Fruit fly (Drosophila melanogaster) S2 (cell line): ENCODE data around the gene Ltn1.

ENCODE experiments used
- CG8478 ChIP-seq: fragments of >200 bp; optimal IDR thresholded peaks from 2 replicates; lab custom pipeline; 2018
- CTCF ChIP-seq, 2 experiments: fragments of >200 bp; optimal IDR thresholded peaks; 2 replicates each; lab custom pipeline; 2018

Gene Ltn1

dm6 chr3L:19528547-19528946, 23.5 kb downstream of the Ltn1 start:
- TF ChIP-seq CTCF (optimal IDR thresholded peaks at IDR 0.05; lab: Kevin White, UChicago) (no peak), CG8478 (lab: Kevin White, UChicago) (no peak)

- no peak for TF ChIP-seq CTCF (optimal IDR thresholded peaks at IDR 0.05; lab: Kevin White, UChicago)
- no peak for TF ChIP-seq CG8478 (lab: Kevin White, UChicago)
Measured at dm6 chr3L:19525736-19526135, 26.4 kb downstream of the Ltn1 start.

dm6 chr3L:19524690-19525089, 27.4 kb downstream of the Ltn1 start:
- no peak for TF ChIP-seq CTCF (optimal IDR thresholded peaks at IDR 0.05; lab: Kevin White, UChicago)
- no peak for TF ChIP-seq CG8478 (lab: Kevin White, UChicago)

- TF ChIP-seq CG8478 (lab: Kevin White, UChicago), result no peak
- TF ChIP-seq CTCF (optimal IDR thresholded peaks at IDR 0.05; lab: Kevin White, UChicago), result no peak
Measured at dm6 chr3L:19521093-19521492, 31.0 kb downstream of the Ltn1 start.

- TF ChIP-seq CG8478 (lab: Kevin White, UChicago) (no peak), CTCF (optimal IDR thresholded peaks at IDR 0.05; lab: Kevin White, UChicago) (no peak)
Measured at dm6 chr3L:19520645-19521044, 31.4 kb downstream of the Ltn1 start, which contains the start of gene Cpr76Bc. Gene Cpr76Bc, plus strand, starts transcription at chr3L:19520945.

dm6 chr3L:19519349-19519748, 32.7 kb downstream of the Ltn1 start, which contains the start of gene Cpr76Bb:
Gene Cpr76Bb, plus strand, starts transcription at chr3L:19519649.
- TF ChIP-seq CG8478 (lab: Kevin White, UChicago), result no peak
- no peak for TF ChIP-seq CTCF (optimal IDR thresholded peaks at IDR 0.05; lab: Kevin White, UChicago)

- TF ChIP-seq CG8478 (lab: Kevin White, UChicago) (no peak), CTCF (optimal IDR thresholded peaks at IDR 0.05; lab: Kevin White, UChicago) (no peak)
Measured at dm6 chr3L:19518232-19518631, 33.9 kb downstream of the Ltn1 start, which contains the start of gene Cpr76Ba. Gene Cpr76Ba, minus strand, starts transcription at chr3L:19518332.

- TF ChIP-seq CG8478 (lab: Kevin White, UChicago) (no peak), CTCF (optimal IDR thresholded peaks at IDR 0.05; lab: Kevin White, UChicago) (peak; percentile 90 to 96)
Measured at dm6 chr3L:19516547-19516946, 35.5 kb downstream of the Ltn1 start.

- TF ChIP-seq CG8478 (lab: Kevin White, UChicago) (no peak), CTCF (optimal IDR thresholded peaks at IDR 0.05; lab: Kevin White, UChicago) (no peak)
Measured at dm6 chr3L:19512672-19513071, 39.4 kb downstream of the Ltn1 start.

- TF ChIP-seq CG8478 (lab: Kevin White, UChicago), result no peak
- TF ChIP-seq CTCF (optimal IDR thresholded peaks at IDR 0.05; lab: Kevin White, UChicago), result no peak
Measured at dm6 chr3L:19504719-19505118, 47.4 kb downstream of the Ltn1 start.

- TF ChIP-seq CG8478 (lab: Kevin White, UChicago) (no peak), CTCF (optimal IDR thresholded peaks at IDR 0.05; lab: Kevin White, UChicago) (no peak)
Measured at dm6 chr3L:19503770-19504169, 48.3 kb downstream of the Ltn1 start, which contains the start of gene CG9452. Gene CG9452, minus strand, starts transcription at chr3L:19503870.

dm6 chr3L:19500698-19501097, 51.4 kb downstream of the Ltn1 start, which contains the start of gene CG9451:
Gene CG9451, minus strand, starts transcription at chr3L:19500798.
- TF ChIP-seq CG8478 (lab: Kevin White, UChicago) (no peak), CTCF (optimal IDR thresholded peaks at IDR 0.05; lab: Kevin White, UChicago) (no peak)

- TF ChIP-seq CTCF (optimal IDR thresholded peaks at IDR 0.05; lab: Kevin White, UChicago) (no peak), CG8478 (lab: Kevin White, UChicago) (no peak)
Measured at dm6 chr3L:19499334-19499733, 52.8 kb downstream of the Ltn1 start.

- TF ChIP-seq CTCF (optimal IDR thresholded peaks at IDR 0.05; lab: Kevin White, UChicago) (no peak), CG8478 (lab: Kevin White, UChicago) (no peak)
Measured at dm6 chr3L:19497623-19498022, 54.5 kb downstream of the Ltn1 start, which contains the start of gene CG9449. Gene CG9449, minus strand, starts transcription at chr3L:19497723.

- TF ChIP-seq CTCF (optimal IDR thresholded peaks at IDR 0.05; lab: Kevin White, UChicago) (no peak), CG8478 (lab: Kevin White, UChicago) (no peak)
Measured at dm6 chr3L:19497135-19497534, 55.0 kb downstream of the Ltn1 start.

- no peak for TF ChIP-seq CTCF (optimal IDR thresholded peaks at IDR 0.05; lab: Kevin White, UChicago)
- TF ChIP-seq CG8478 (lab: Kevin White, UChicago), result no peak
Measured at dm6 chr3L:19496600-19496999, 55.5 kb downstream of the Ltn1 start.
